Fruit fly (Drosophila melanogaster) whole organism, prepupa: Measurements from ENCODE around the gene CG15506.
A peak's percentile ranks its signal among the peaks of the same experiment; 100 is the strongest.

Source experiments
- CG11762 ChIP-seq: fragments of 200-800 bp; sonication (Bioruptor generic); optimal IDR thresholded peaks from 3 replicates; lab custom pipeline; 2016; ENCODE audit warnings: missing biosample characterization, missing genetic modification characterization; ENCODE audit not compliant: insufficient read depth
- Ets96B ChIP-seq: fragments of 200-800 bp; optimal IDR thresholded peaks from 2 replicates; lab custom pipeline; 2019; ENCODE audit warnings: missing biosample characterization, mild to moderate bottlenecking, missing genetic modification characterization, moderate library complexity
- Lpt ChIP-seq: fragments of 200-800 bp; sonication (Bioruptor generic); optimal IDR thresholded peaks from 3 replicates; lab custom pipeline; 2016; ENCODE audit warnings: missing biosample characterization, missing genetic modification characterization

dm6 chr3R:29757226-29757625 is 38.8 kb downstream of the CG15506 start:
- no peak for TF ChIP-seq Lpt (GFP tag; lab: Kevin White, UChicago)
- no peak for TF ChIP-seq Ets96B (tag; lab: Kevin White, UChicago)
- peak; percentile 19 for TF ChIP-seq CG11762
